Worm (Caenorhabditis elegans): ENCODE data around the gene magi-1.

- TF ChIP-seq B0261.1 (tag; optimal IDR thresholded peaks at IDR 0.05), result no peak
- no peak for TF ChIP-seq ekl-4 (GFP tag; IDR thresholded peaks at IDR 0.05)
- no peak for TF ChIP-seq cebp-2 (GFP tag; IDR thresholded peaks at IDR 0.05)
- no peak for TF ChIP-seq mxl-1 (tag; optimal IDR thresholded peaks at IDR 0.05)
- no peak for TF ChIP-seq dpl-1 (GFP tag; optimal IDR thresholded peaks at IDR 0.05)
- no peak for TF ChIP-seq lir-1 (GFP tag; conservative IDR thresholded peaks at IDR 0.05)
- TF ChIP-seq mes-4 (tag; optimal IDR thresholded peaks at IDR 0.05), result no peak
- no peak for TF ChIP-seq ztf-3 (GFP tag; optimal IDR thresholded peaks at IDR 0.05)
- TF ChIP-seq B0019.2 (GFP tag; conservative IDR thresholded peaks at IDR 0.05), result no peak
- TF ChIP-seq snpc-1.1 (tag; optimal IDR thresholded peaks at IDR 0.05; ENCODE audit: insufficient read depth), result no peak
- no peak for TF ChIP-seq efl-1 (GFP tag; optimal IDR thresholded peaks at IDR 0.05)
- no peak for TF ChIP-seq ama-1 (optimal IDR thresholded peaks at IDR 0.05)
- no peak for TF ChIP-seq ama-1 (GFP tag; optimal IDR thresholded peaks at IDR 0.05)
- TF ChIP-seq madf-6 (GFP tag; IDR thresholded peaks at IDR 0.05), result no peak
- TF ChIP-seq snpc-4 (GFP tag; optimal IDR thresholded peaks at IDR 0.05), result no peak
- no peak for TF ChIP-seq snpc-4 (tag; optimal IDR thresholded peaks at IDR 0.05)
Measured at ce11 chrIV:11740204-11740603, 25.4 kb downstream of the magi-1 start, which contains the start of gene K01A6.4.
